Worm (Caenorhabditis elegans) whole organism, L1 larva: ENCODE results near the gene F56D6.20.

Source experiments
- C04F5.9 ChIP-seq: sonication (generic microtip); optimal IDR thresholded peaks from 2 replicates; lab custom pipeline; 2016; ENCODE audit warnings: missing genetic modification characterization, missing compliant biosample characterization
- alr-1 ChIP-seq: fragments of 200-800 bp; sonication (Bioruptor generic); optimal IDR thresholded peaks from 2 replicates; lab custom pipeline; 2018; ENCODE audit warnings: borderline replicate concordance, mild to moderate bottlenecking, missing genetic modification characterization, missing compliant biosample characterization
- lsy-2 ChIP-seq, 2 experiments: fragments of 150-350 bp; optimal IDR thresholded peaks; 2 replicates each; lab custom pipeline; 2014; ENCODE audit warnings: missing biosample characterization in 2 of 2, missing genetic modification characterization in 2 of 2
- mdl-1 ChIP-seq, 2 experiments: fragments of 150-350 bp; optimal IDR thresholded peaks; 2 replicates each; lab custom pipeline; 2014 to 2017; ENCODE audit warnings: missing biosample characterization in 2 of 2, missing genetic modification characterization in 2 of 2, inconsistent platforms in 1 of 2
- nhr-11 ChIP-seq: fragments of 150-350 bp; optimal IDR thresholded peaks from 2 replicates; lab custom pipeline; 2014; ENCODE audit warnings: missing biosample characterization, missing genetic modification characterization
- nhr-237 ChIP-seq: fragments of 150-350 bp; optimal IDR thresholded peaks from 2 replicates; lab custom pipeline; 2014; ENCODE audit warnings: missing biosample characterization, missing genetic modification characterization
- snpc-4 ChIP-seq: fragments of 150-350 bp; optimal IDR thresholded peaks from 2 replicates; lab custom pipeline; 2014; ENCODE audit warnings: missing biosample characterization, missing genetic modification characterization
- sox-4 ChIP-seq: sonication (generic microtip); optimal IDR thresholded peaks from 2 replicates; lab custom pipeline; 2016; ENCODE audit warnings: missing genetic modification characterization, missing compliant biosample characterization
- zip-4 ChIP-seq: fragments of 200-800 bp; sonication (Bioruptor generic); optimal IDR thresholded peaks from 2 replicates; lab custom pipeline; 2018; ENCODE audit warnings: mild to moderate bottlenecking, missing genetic modification characterization, moderate library complexity, missing compliant biosample characterization

DNA sequence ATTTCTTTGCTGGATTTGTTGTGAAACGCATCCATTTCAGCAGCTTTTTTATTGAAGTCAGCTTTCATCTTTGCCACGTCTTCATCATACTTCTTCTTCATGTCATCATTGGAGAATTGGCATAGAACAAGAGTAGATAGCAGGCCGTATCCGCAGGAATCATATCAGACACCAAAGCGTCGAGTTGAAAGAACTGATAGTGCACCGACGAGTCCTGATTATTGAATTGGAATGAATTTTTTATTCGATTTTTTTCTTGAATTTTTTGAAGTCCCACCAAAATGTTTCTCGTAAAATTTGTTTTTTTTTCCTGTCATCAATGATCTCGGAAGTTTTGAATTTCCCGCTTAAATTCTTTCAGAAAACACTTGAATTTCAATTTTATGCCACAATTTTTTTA lies 6.3 kb upstream of the F56D6.20 start, which contains the start of gene F56D6.11:
- TF ChIP-seq zip-4 (GFP tag; lab: Kevin White, UChicago), result no peak
- TF ChIP-seq sox-4, result no peak
- TF ChIP-seq lsy-2 (tag; optimal IDR thresholded peaks at IDR 0.05; lab: Kevin White, UChicago), result no peak
- no peak for TF ChIP-seq snpc-4 (tag; lab: Kevin White, UChicago)
- no peak for TF ChIP-seq nhr-11 (tag; lab: Kevin White, UChicago)
- no peak for TF ChIP-seq C04F5.9 (tag; lab: Kevin White, UChicago)
- TF ChIP-seq mdl-1 (tag; optimal IDR thresholded peaks at IDR 0.05; lab: Kevin White, UChicago), result no peak
- no peak for TF ChIP-seq nhr-237 (tag; lab: Kevin White, UChicago)
- TF ChIP-seq alr-1 (tag; lab: Kevin White, UChicago), result no peak
